Worm (Caenorhabditis elegans) whole organism, young adult: ENCODE results near the gene VZK822L.2.

ENCODE experiments used
- B0019.2 ChIP-seq: fragments of 200-800 bp; sonication (Bioruptor generic); conservative IDR thresholded peaks from 2 replicates; pipeline ENCODE4 v1.3.6; 2022; ENCODE audit warnings: missing genetic modification reagents, missing genetic modification characterization, missing compliant biosample characterization
- B0261.1 ChIP-seq: sonication (generic microtip); optimal IDR thresholded peaks from 2 replicates; lab custom pipeline; 2016; ENCODE audit warnings: mild to moderate bottlenecking, missing genetic modification characterization, moderate library complexity, missing compliant biosample characterization
- C06A6.2 ChIP-seq: fragments of 200-800 bp; sonication (Bioruptor generic); conservative IDR thresholded peaks from 2 replicates; pipeline ENCODE4 v1.3.6; 2022; ENCODE audit warnings: missing genetic modification characterization, missing compliant biosample characterization
- F33H1.4 ChIP-seq: fragments of 200-800 bp; sonication (Bioruptor generic); IDR thresholded peaks from 2 replicates; pipeline ENCODE4 v1.3.6; 2022; ENCODE audit warnings: missing genetic modification reagents, missing genetic modification characterization, missing compliant biosample characterization
- F49E8.2 ChIP-seq: sonication (generic microtip); optimal IDR thresholded peaks from 3 replicates; lab custom pipeline; 2017; ENCODE audit warnings: missing genetic modification characterization, mild to moderate bottlenecking, missing compliant biosample characterization, antibody characterized with exemption, moderate library complexity; ENCODE audit not compliant: insufficient read depth
- F52B5.7 ChIP-seq: sonication (generic microtip); optimal IDR thresholded peaks from 2 replicates; lab custom pipeline; 2016; ENCODE audit warnings: mild to moderate bottlenecking, missing genetic modification characterization, missing compliant biosample characterization
- F57C9.4 ChIP-seq: sonication (generic microtip); optimal IDR thresholded peaks from 2 replicates; lab custom pipeline; 2017; ENCODE audit warnings: mild to moderate bottlenecking, missing genetic modification characterization, missing compliant biosample characterization
- K12H6.12 ChIP-seq: fragments of 200-800 bp; sonication (Bioruptor generic); optimal IDR thresholded peaks from 2 replicates; lab custom pipeline; 2018; ENCODE audit warnings: mild to moderate bottlenecking, missing genetic modification characterization, missing compliant biosample characterization
- T26A5.8 ChIP-seq: sonication (generic microtip); optimal IDR thresholded peaks from 2 replicates; lab custom pipeline; 2016; ENCODE audit warnings: missing genetic modification characterization, missing compliant biosample characterization
- Y95B8A.8 ChIP-seq: fragments of 200-800 bp; sonication (Bioruptor generic); IDR thresholded peaks from 2 replicates; pipeline ENCODE4 v1.3.6; 2022; ENCODE audit warnings: missing genetic modification reagents, missing genetic modification characterization, missing compliant biosample characterization
- ama-1 ChIP-seq, 3 experiments: fragments of 150-350 bp in 1 of 3; sonication (generic microtip) in 2 of 3; optimal IDR thresholded peaks; 2 replicates each; lab custom pipeline; 2014 to 2018; ENCODE audit warnings: missing biosample characterization in 2 of 3, missing genetic modification characterization in 2 of 3, missing genetic modification reagents in 2 of 3
- aptf-3 ChIP-seq: fragments of 200-800 bp; sonication (Bioruptor generic); IDR thresholded peaks from 2 replicates; pipeline ENCODE4 v1.3.6; 2022; ENCODE audit warnings: missing genetic modification characterization, missing compliant biosample characterization
- ceh-100 ChIP-seq: fragments of 200-800 bp; sonication (Bioruptor generic); IDR thresholded peaks from 2 replicates; pipeline ENCODE4 v1.3.6; 2022; ENCODE audit warnings: missing genetic modification reagents, missing genetic modification characterization, missing compliant biosample characterization
- ceh-40 ChIP-seq: fragments of 200-800 bp; sonication (Bioruptor generic); IDR thresholded peaks from 2 replicates; pipeline ENCODE4 v1.3.6; 2022; ENCODE audit warnings: missing genetic modification characterization, missing compliant biosample characterization
- dox-1 ChIP-seq: fragments of 200-800 bp; sonication (Bioruptor generic); IDR thresholded peaks from 2 replicates; pipeline ENCODE4 v1.3.6; 2022; ENCODE audit warnings: missing genetic modification reagents, missing genetic modification characterization, missing compliant biosample characterization
- egl-18 ChIP-seq: fragments of 200-800 bp; sonication (Bioruptor generic); IDR thresholded peaks from 2 replicates; pipeline ENCODE4 v1.3.6; 2022; ENCODE audit warnings: missing genetic modification reagents, missing genetic modification characterization, missing compliant biosample characterization
- fkh-3 ChIP-seq: sonication (generic microtip); optimal IDR thresholded peaks from 2 replicates; lab custom pipeline; 2016; ENCODE audit warnings: mild to moderate bottlenecking, missing genetic modification characterization, missing compliant biosample characterization
- gei-17 ChIP-seq: fragments of 200-800 bp; sonication (Bioruptor generic); optimal IDR thresholded peaks from 2 replicates; lab custom pipeline; 2018; ENCODE audit warnings: mild to moderate bottlenecking, missing genetic modification characterization, missing compliant biosample characterization
- hlh-12 ChIP-seq: sonication (generic microtip); optimal IDR thresholded peaks from 2 replicates; lab custom pipeline; 2016; ENCODE audit warnings: missing genetic modification characterization, missing compliant biosample characterization
- hrde-1 ChIP-seq: sonication (generic microtip); optimal IDR thresholded peaks from 2 replicates; lab custom pipeline; 2016; ENCODE audit warnings: missing genetic modification characterization, mild to moderate bottlenecking, missing compliant biosample characterization, moderate library complexity, missing genotype, missing genetic modification reagents, borderline replicate concordance
- hsf-1 ChIP-seq: fragments of 200-800 bp; sonication (Bioruptor generic); IDR thresholded peaks from 2 replicates; pipeline ENCODE4 v1.3.6; 2022; ENCODE audit warnings: missing genetic modification reagents, missing genetic modification characterization, missing compliant biosample characterization
- lag-1 ChIP-seq: fragments of 200-800 bp; sonication (Bioruptor generic); IDR thresholded peaks from 2 replicates; pipeline ENCODE4 v1.3.6; 2022; ENCODE audit warnings: missing genetic modification reagents, missing genetic modification characterization, missing compliant biosample characterization
- lin-26 ChIP-seq: fragments of 200-800 bp; sonication (Bioruptor generic); IDR thresholded peaks from 2 replicates; pipeline ENCODE4 v1.3.6; 2022; ENCODE audit warnings: missing genetic modification reagents, missing genetic modification characterization, missing compliant biosample characterization
- lsy-27 ChIP-seq: sonication (generic microtip); optimal IDR thresholded peaks from 2 replicates; lab custom pipeline; 2017; ENCODE audit warnings: missing genetic modification characterization, mild to moderate bottlenecking, missing compliant biosample characterization, antibody characterized with exemption, missing genotype, borderline replicate concordance; ENCODE audit not compliant: insufficient read depth
- madf-10 ChIP-seq: sonication (generic microtip); optimal IDR thresholded peaks from 2 replicates; lab custom pipeline; 2016; ENCODE audit warnings: mild to moderate bottlenecking, missing genetic modification characterization, missing compliant biosample characterization
- madf-3 ChIP-seq: fragments of 200-800 bp; sonication (Bioruptor generic); IDR thresholded peaks from 2 replicates; pipeline ENCODE4 v1.3.6; 2022; ENCODE audit warnings: missing genetic modification reagents, missing genetic modification characterization, missing compliant biosample characterization
- madf-6 ChIP-seq: fragments of 200-800 bp; sonication (Bioruptor generic); IDR thresholded peaks from 2 replicates; pipeline ENCODE4 v1.3.6; 2022; ENCODE audit warnings: missing genetic modification reagents, missing genetic modification characterization, missing compliant biosample characterization
- madf-8 ChIP-seq: fragments of 200-800 bp; sonication (Bioruptor generic); conservative IDR thresholded peaks from 2 replicates; pipeline ENCODE4 v1.3.6; 2022; ENCODE audit warnings: missing genetic modification reagents, missing genetic modification characterization, missing compliant biosample characterization
- mel-28 ChIP-seq: sonication (generic microtip); optimal IDR thresholded peaks from 2 replicates; lab custom pipeline; 2016; ENCODE audit warnings: borderline replicate concordance, mild to moderate bottlenecking, missing genetic modification characterization, missing compliant biosample characterization
- nfya-2 ChIP-seq: fragments of 200-800 bp; sonication (Bioruptor generic); IDR thresholded peaks from 2 replicates; pipeline ENCODE4 v1.3.6; 2022; ENCODE audit warnings: missing genetic modification reagents, missing genetic modification characterization, missing compliant biosample characterization
- nhr-90 ChIP-seq: sonication (generic microtip); optimal IDR thresholded peaks from 2 replicates; lab custom pipeline; 2016; ENCODE audit warnings: missing genotype, mild to moderate bottlenecking, missing genetic modification characterization, missing compliant biosample characterization
- pha-4 ChIP-seq: fragments of 150-350 bp; sonication (generic microtip); optimal IDR thresholded peaks from 2 replicates; lab custom pipeline; 2014; ENCODE audit warnings: missing biosample characterization, missing genetic modification reagents, missing genetic modification characterization
- rpc-1 ChIP-seq, 2 experiments: fragments of 150-350 bp in 1 of 2; sonication (generic microtip) in 1 of 2; optimal IDR thresholded peaks; 2 replicates each; lab custom pipeline; 2014 to 2018; ENCODE audit warnings: missing biosample characterization in 1 of 2, missing genetic modification characterization in 1 of 2, missing genetic modification reagents in 1 of 2, missing genotype in 1 of 2
- snpc-1.3 ChIP-seq: sonication (generic microtip); optimal IDR thresholded peaks from 2 replicates; lab custom pipeline; 2017; ENCODE audit warnings: missing genetic modification characterization, mild to moderate bottlenecking, missing compliant biosample characterization, antibody characterized with exemption, moderate library complexity, missing genotype, missing genetic modification reagents; ENCODE audit not compliant: insufficient read depth
- ztf-26 ChIP-seq: sonication (generic microtip); optimal IDR thresholded peaks from 2 replicates; lab custom pipeline; 2017; ENCODE audit warnings: missing genetic modification characterization, missing compliant biosample characterization
- ztf-3 ChIP-seq: fragments of 200-800 bp; sonication (Bioruptor generic); optimal IDR thresholded peaks from 2 replicates; lab custom pipeline; 2018; ENCODE audit warnings: mild to moderate bottlenecking, missing genetic modification characterization, missing compliant biosample characterization

VZK822L.2 gene

ce11 chrIV:11877674-11878073 lies 34.1 kb upstream of the VZK822L.2 start, which contains the start of gene pph-2:
pph-2 (minus strand) TSS chrIV:11877774.
- TF ChIP-seq lag-1 (GFP tag; lab: Robert Waterston, UW) (no peak), K12H6.12 (tag; lab: Kevin White, UChicago) (no peak), aptf-3 (GFP tag; lab: Robert Waterston, UW) (no peak), madf-10 (no peak), snpc-1.3 (tag; lab: Kevin White, UChicago) (no peak), fkh-3 (tag; lab: Kevin White, UChicago) (no peak), lin-26 (GFP tag; lab: Robert Waterston, UW) (no peak), Y95B8A.8 (GFP tag; lab: Robert Waterston, UW) (no peak), T26A5.8 (tag; lab: Kevin White, UChicago) (no peak), nfya-2 (GFP tag; lab: Robert Waterston, UW) (no peak), madf-6 (GFP tag; lab: Robert Waterston, UW) (no peak), ztf-3 (no peak), egl-18 (GFP tag; lab: Robert Waterston, UW) (no peak)

ce11 chrIV:11878249-11878648 lies 33.6 kb upstream of the VZK822L.2 start, which contains the start of gene cutl-27:
cutl-27 (plus strand) TSS chrIV:11878549.
- TF ChIP-seq hlh-12 (tag; lab: Kevin White, UChicago), result no peak

ce11 chrIV:11882534-11882933 lies 29.3 kb upstream of the VZK822L.2 start:
- TF ChIP-seq lsy-27 (tag; lab: Kevin White, UChicago) (no peak), B0019.2 (GFP tag; lab: Robert Waterston, UW) (no peak), ceh-40 (GFP tag; lab: Robert Waterston, UW) (no peak), hrde-1 (no peak), ceh-100 (GFP tag; lab: Robert Waterston, UW) (no peak), hsf-1 (GFP tag; lab: Robert Waterston, UW) (no peak), C06A6.2 (GFP tag; lab: Robert Waterston, UW) (no peak), madf-3 (GFP tag; lab: Robert Waterston, UW) (no peak), dox-1 (GFP tag; lab: Robert Waterston, UW) (no peak), madf-8 (GFP tag; lab: Robert Waterston, UW) (no peak), F49E8.2 (tag; lab: Kevin White, UChicago) (no peak), pha-4 (no peak), ama-1 (optimal IDR thresholded peaks at IDR 0.05; lab: Kevin White, UChicago) (no peak), ama-1 (GFP tag; optimal IDR thresholded peaks at IDR 0.05; lab: Kevin White, UChicago) (no peak)

ce11 chrIV:11883478-11883877 lies 28.3 kb upstream of the VZK822L.2 start:
- no peak for TF ChIP-seq gei-17
- no peak for TF ChIP-seq nhr-90 (tag; lab: Kevin White, UChicago)
- TF ChIP-seq F33H1.4 (GFP tag; lab: Robert Waterston, UW), result no peak
- TF ChIP-seq B0261.1 (tag; lab: Kevin White, UChicago), result no peak
- no peak for TF ChIP-seq Y95B8A.8 (GFP tag; lab: Robert Waterston, UW)
- no peak for TF ChIP-seq mel-28 (tag; lab: Kevin White, UChicago)
- no peak for TF ChIP-seq F57C9.4
- no peak for TF ChIP-seq F52B5.7 (tag; lab: Kevin White, UChicago)
- TF ChIP-seq rpc-1 (optimal IDR thresholded peaks at IDR 0.05; lab: Kevin White, UChicago), result no peak
- no peak for TF ChIP-seq rpc-1 (tag; optimal IDR thresholded peaks at IDR 0.05; lab: Kevin White, UChicago)
- TF ChIP-seq pha-4, result no peak
- no peak for TF ChIP-seq ztf-26
